Fruit fly (Drosophila melanogaster) ovary, adult (tissue): ENCODE measurements around the gene Rint1.
A peak's percentile ranks its signal among the peaks of the same experiment; 100 is the strongest.

ENCODE experiments used
- CG17801 ChIP-seq: fragments of 200-800 bp; optimal IDR thresholded peaks from 2 replicates; lab custom pipeline; 2019; ENCODE audit warnings: missing biosample characterization, mild to moderate bottlenecking, missing genetic modification characterization, moderate library complexity; ENCODE audit not compliant: partially characterized antibody

Rint1 gene

DNA sequence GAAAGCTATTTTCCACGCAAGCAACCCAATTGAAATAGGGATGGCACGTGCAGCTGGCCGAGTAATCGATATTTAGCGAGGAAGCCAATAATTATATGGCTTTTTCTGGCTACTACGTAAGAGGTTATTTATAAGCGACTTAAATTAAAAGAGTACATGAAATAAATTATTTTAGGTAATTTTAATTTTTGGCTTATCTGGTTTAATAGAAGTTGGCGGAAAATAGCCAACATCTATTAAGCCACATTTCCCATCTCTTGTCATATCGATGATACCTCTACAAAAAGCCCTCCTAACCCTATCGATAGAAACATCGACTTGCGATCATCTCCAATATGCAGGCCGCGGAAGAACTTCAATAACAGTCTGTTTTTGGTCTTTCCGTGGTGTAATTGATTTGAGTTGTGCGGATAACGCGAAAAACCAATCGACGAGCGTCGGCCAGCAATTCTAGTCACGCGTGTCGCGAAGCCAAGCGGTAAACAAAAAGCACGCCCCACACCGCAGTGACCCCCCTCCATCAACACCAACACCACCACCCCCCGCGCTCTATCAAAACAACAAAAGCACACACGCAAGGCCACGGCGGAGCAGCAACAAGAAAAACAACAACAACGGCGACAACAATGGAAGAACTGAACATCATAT, 24.7 kb downstream of the Rint1 start, which contains the start of the genes Srp19 and qm:
TSS of gene Srp19 (minus strand) at position 51 of the 648 bp plus-strand sequence.
TSS of gene qm (plus strand) at position 330 of the 648 bp plus-strand sequence.
- peak; percentile 45 for TF ChIP-seq CG17801 (GFP tag; lab: Kevin White, UChicago)

DNA sequence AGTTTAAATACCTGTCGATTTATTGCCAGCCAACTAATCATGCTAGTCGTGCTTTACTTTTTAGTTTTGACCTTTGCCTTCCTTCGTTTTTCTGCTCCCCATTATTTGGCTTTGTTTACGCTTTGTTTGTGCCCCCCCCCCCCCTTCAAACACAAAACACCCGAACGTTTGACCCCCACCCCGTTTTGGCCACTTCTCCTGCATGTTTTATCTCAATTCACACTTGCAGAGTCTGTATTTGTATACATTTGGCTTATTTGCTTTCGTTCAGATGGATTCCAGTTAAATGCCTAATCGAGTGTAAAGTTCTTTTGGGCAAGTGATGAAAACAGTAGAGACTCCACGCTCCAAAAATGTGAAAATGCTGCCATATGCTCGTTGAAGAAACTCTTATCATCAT, 25.9 kb downstream of the Rint1 start:
- no peak for TF ChIP-seq CG17801 (GFP tag; lab: Kevin White, UChicago)

DNA sequence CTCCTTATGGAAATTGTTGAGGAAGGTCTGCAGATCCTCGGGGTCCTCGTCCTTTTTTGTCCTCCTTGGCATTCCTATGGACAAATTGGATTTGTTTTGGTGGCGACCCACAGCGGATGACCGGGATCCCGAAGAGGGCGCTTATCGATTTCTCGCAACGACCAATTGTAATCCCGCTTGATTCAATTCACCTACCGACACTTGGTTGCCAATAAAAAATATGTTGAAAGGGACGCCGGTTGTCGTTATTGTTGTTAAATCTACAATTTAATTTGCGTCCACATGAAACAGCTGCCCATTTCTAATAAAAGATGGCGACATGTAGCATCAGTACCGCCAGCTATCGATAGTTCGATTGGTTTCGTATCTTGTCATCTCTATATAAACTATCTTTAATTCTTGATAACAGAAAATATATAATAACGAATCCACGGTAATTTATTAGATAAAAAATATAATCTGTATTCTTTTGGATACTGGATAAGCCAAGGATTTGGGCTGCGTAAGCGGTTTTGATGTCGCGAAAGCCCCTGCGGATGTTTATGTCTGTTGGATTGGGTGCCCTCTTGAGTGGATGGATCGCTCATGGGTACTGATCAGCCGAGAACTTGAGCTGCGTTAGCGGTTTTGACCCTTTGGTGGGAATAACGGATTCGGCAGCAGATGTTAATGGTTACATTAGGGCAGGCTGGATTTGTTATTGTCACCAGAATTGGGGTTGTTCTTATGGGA, 33.1 kb downstream of the Rint1 start, which contains the start of gene CTCF:
TSS of gene CTCF (minus strand) at position 328 of the 732 bp plus-strand sequence.
- TF ChIP-seq CG17801 (GFP tag; lab: Kevin White, UChicago), result peak; percentile 31

DNA sequence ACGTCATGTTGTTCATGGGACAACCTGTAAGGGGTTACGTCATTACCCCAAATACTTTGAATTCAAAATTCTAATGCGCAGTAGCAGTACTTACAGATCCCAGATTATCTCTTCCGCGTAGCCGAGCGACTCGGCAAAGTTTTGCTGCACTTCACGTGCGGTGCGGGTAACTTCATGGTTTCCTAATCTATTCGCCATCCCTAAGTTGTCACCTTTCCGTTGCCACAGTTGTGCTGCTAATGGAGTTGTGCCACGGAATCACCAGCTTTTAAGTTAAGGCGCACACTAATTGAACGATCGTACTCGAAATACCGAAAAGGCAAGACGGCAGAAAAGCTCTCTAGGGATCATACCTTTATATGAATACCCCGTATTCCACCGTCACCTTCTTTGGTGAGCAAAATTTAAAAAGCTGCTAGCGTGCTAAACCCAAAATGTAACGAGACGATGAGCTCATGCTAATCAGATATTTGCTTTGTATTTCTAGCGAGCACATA, 36.5 kb downstream of the Rint1 start, which contains the start of gene pst:
TSS of gene pst (minus strand) at position 437 of the 497 bp plus-strand sequence.
- peak; percentile 47 for TF ChIP-seq CG17801 (GFP tag; lab: Kevin White, UChicago)

- TF ChIP-seq CG17801 (GFP tag; lab: Kevin White, UChicago), result no peak
These were observed 37.0 kb downstream of the Rint1 start, which contains the start of gene Sec63 for dm6 chr3L:7360324-7360852. Gene Sec63, plus strand, starts transcription at chr3L:7360561.

dm6 chr3L:7361095-7361522, 37.7 kb downstream of the Rint1 start:
- TF ChIP-seq CG17801 (GFP tag; lab: Kevin White, UChicago), result no peak

DNA sequence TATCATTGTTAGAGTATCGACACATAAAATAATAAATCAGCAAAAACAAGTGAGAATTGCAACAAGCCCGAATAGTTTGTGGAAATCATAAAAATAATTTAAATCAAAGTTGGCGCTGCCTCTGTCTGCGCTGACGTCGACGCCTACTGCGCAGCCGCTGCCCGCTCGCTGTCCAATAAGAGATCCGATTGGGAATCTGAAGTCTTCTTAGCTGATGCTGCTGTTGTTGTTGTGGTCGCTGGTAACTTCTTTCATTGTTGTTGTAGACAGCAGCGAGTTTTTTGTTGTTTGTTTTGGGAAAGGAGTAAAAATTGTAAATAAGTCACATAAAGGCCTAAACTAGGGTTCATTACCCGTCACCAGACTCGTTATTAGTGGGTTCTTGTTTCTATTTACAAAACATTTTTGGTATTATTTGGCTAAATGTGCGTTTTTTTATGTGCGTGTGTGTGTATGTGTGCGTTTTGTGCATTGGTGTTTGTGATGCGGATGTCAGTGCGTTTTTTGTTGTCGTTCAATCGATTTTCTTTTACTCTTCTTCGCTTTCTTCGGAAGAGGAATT, 41.4 kb downstream of the Rint1 start:
- no peak for TF ChIP-seq CG17801 (GFP tag; lab: Kevin White, UChicago)

DNA sequence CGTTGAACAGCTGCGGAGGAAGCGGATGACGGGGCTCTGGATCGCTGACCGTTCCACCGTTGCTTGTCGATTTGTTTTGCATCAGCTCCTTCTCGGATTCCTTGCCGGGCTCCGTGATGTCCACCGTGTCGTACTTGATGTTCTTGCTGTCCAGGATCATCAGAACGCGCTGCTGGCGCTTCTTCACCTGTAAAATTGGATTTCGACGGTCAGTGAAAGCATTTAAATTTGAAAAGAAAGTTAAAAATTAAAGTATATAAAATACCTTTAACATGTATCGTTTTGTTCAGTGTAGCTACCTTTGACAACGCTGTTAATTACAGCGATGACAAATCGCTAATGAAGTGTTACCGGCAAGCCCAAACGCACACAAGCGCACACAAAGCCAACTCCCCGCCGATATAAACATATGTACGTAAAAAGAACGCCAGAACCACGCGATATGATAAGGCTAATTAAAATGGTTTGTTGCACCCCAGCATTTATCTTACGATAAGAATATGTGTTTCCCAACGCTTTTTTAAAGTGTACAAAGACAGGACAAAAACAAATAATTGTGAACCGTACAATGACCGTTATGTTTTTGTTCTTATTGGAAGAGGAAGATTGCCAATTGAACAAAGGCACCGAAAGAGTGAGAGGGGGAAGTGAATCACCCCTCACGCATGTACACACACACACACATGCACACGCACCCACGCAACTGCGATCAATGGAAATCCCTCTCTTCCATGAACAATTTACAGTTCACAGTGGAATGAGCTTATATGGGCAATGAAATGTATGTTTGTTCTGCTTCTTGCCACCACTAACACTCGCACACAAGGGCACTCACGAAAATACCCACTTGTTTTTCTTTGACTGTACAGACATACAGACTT, 44.6 kb downstream of the Rint1 start:
- peak; percentile 19 for TF ChIP-seq CG17801 (GFP tag; lab: Kevin White, UChicago)

DNA sequence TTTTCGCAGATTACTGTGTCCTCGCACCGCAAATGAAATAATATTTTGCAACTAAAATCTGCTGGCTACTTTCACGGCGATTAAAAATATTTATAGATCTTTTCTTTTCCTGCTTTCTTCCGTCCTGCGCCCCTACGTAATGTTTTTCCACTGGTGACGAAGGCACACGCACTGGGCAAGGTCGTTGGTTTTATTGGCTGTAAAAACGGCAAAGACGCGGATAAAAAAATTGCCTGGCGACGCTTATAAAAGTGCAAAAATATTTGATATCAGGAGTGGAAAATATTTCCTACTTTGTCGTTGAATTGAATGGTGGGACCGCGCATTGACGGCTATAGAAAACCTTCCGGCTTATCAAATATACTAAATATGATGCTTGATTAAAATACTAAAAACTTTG, 45.5 kb downstream of the Rint1 start, which contains the start of gene Sh3beta:
TSS of gene Sh3beta (minus strand) at position 327 of the 400 bp plus-strand sequence.
- TF ChIP-seq CG17801 (GFP tag; lab: Kevin White, UChicago), result no peak

dm6 chr3L:7369543-7369942, 46.1 kb downstream of the Rint1 start, which contains the start of gene akirin:
Gene akirin, plus strand, starts transcription at chr3L:7369843.
- no peak for TF ChIP-seq CG17801 (GFP tag; lab: Kevin White, UChicago)

DNA sequence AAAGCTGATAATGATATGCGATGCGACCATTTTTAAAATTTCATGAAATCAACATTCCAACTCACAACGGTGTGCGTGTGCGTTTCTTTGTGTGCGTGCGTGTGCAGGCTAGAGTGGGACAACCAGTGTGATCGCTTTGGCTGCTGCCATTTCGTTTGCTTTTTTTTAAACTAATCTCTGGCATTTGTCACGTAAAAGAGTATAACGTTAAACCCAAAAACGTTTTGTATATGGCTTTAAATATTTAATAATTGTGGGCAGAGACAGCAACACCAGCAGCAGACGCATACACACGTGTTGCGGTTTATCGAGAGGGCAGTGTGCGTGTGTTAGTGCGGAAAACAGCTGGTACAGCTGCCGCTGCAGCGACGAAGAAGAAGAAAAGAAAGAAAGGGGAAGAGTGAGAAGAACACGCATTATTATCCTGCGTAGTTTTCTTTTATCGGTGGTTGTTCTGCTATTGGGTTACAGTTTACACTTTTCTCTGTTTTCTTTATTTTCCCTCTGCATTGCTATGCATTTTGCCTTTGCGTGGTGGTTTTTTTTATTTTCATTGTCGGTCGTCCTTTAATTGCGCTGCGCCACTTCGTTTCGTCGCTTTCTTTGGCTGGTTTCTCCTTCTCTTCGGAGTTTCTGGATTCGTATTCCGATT, 46.9 kb downstream of the Rint1 start:
- TF ChIP-seq CG17801 (GFP tag; lab: Kevin White, UChicago), result no peak

DNA sequence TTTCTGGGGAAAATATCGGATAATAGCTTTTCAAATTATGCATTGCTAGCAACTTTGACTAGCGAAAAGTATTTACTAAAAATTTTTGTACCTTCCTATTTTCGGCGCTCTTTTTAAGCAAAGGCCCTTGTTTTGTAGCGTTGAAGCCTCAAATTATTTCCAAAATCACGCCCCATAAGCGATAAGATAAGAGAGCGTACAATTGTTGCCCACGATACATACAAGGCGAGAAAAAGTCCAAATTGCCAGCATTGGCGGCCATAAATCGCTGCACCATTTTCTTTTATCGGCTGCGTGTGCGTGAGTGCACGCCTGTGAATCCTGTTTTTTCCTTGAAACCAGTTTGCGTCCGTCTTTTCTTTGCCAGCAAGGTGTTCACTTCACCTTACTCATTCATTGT, 47.9 kb downstream of the Rint1 start:
- no peak for TF ChIP-seq CG17801 (GFP tag; lab: Kevin White, UChicago)
